Fruit fly (Drosophila melanogaster) whole organism, prepupa: ENCODE data around the gene CG9386.
A peak's percentile ranks its signal among the peaks of the same experiment; 100 is the strongest.

Experiments
- Blimp-1 ChIP-seq: fragments of 200-800 bp; sonication (Bioruptor generic); optimal IDR thresholded peaks from 3 replicates; lab custom pipeline; 2017; ENCODE audit warnings: missing biosample characterization, missing genetic modification characterization, mild to moderate bottlenecking, moderate library complexity, missing genetic modification reagents
- CG10631 ChIP-seq: fragments of 200-800 bp; sonication (Bioruptor generic); optimal IDR thresholded peaks from 2 replicates; lab custom pipeline; 2016; ENCODE audit warnings: missing biosample characterization, missing genetic modification characterization
- CG10669 ChIP-seq: fragments of 200-800 bp; sonication (Bioruptor generic); optimal IDR thresholded peaks from 3 replicates; lab custom pipeline; 2018; ENCODE audit warnings: missing biosample characterization, mild to moderate bottlenecking, missing genetic modification characterization, moderate library complexity
- CG11294 ChIP-seq: fragments of 200-800 bp; sonication (Bioruptor generic); IDR thresholded peaks from 2 replicates; pipeline ENCODE4 v1.3.6; 2022; ENCODE audit warnings: missing biosample characterization, missing genetic modification characterization
- CG11902 ChIP-seq: fragments of 200-800 bp; sonication (Bioruptor generic); optimal IDR thresholded peaks from 3 replicates; lab custom pipeline; 2016; ENCODE audit warnings: missing biosample characterization, missing genetic modification characterization
- CG15336 ChIP-seq: fragments of 200-800 bp; sonication (Bioruptor generic); IDR thresholded peaks from 2 replicates; pipeline ENCODE4 v1.3.6; 2022; ENCODE audit warnings: missing biosample characterization, missing genetic modification characterization
- CG1621 ChIP-seq: fragments of 200-800 bp; sonication (Bioruptor generic); optimal IDR thresholded peaks from 3 replicates; lab custom pipeline; 2018; ENCODE audit warnings: missing biosample characterization, mild to moderate bottlenecking, missing genetic modification characterization
- CG16779 ChIP-seq: fragments of 200-800 bp; sonication (Bioruptor generic); optimal IDR thresholded peaks from 3 replicates; lab custom pipeline; 2017; ENCODE audit warnings: missing biosample characterization, mild to moderate bottlenecking, missing genetic modification characterization
- CG3919 ChIP-seq: fragments of 200-800 bp; sonication (Bioruptor generic); optimal IDR thresholded peaks from 3 replicates; lab custom pipeline; 2016; ENCODE audit warnings: missing biosample characterization, missing genetic modification characterization
- CG4318 ChIP-seq: fragments of 200-800 bp; sonication (Bioruptor generic); optimal IDR thresholded peaks from 3 replicates; lab custom pipeline; 2017; ENCODE audit warnings: missing biosample characterization, mild to moderate bottlenecking, missing genetic modification characterization
- CG6792 ChIP-seq: fragments of 200-800 bp; sonication (Bioruptor generic); optimal IDR thresholded peaks from 3 replicates; lab custom pipeline; 2016; ENCODE audit warnings: missing biosample characterization, missing genetic modification characterization
- CG6808 ChIP-seq: fragments of 200-800 bp; sonication (Bioruptor generic); optimal IDR thresholded peaks from 3 replicates; lab custom pipeline; 2017; ENCODE audit warnings: missing biosample characterization, missing genetic modification characterization, mild to moderate bottlenecking, moderate library complexity, missing genetic modification reagents
- CG6854 ChIP-seq: fragments of 200-800 bp; sonication (Bioruptor generic); optimal IDR thresholded peaks from 2 replicates; lab custom pipeline; 2017; ENCODE audit warnings: missing biosample characterization, mild to moderate bottlenecking, missing genetic modification characterization
- CG7368 ChIP-seq: fragments of 200-800 bp; sonication (Bioruptor generic); optimal IDR thresholded peaks from 3 replicates; lab custom pipeline; 2016; ENCODE audit warnings: missing biosample characterization, missing genetic modification characterization
- CG8319 ChIP-seq: fragments of 200-800 bp; sonication (Bioruptor generic); optimal IDR thresholded peaks from 3 replicates; lab custom pipeline; 2016; ENCODE audit warnings: missing biosample characterization, missing genetic modification characterization
- CG9139 ChIP-seq: fragments of 200-800 bp; sonication (Bioruptor generic); optimal IDR thresholded peaks from 3 replicates; lab custom pipeline; 2017; ENCODE audit warnings: missing biosample characterization, mild to moderate bottlenecking, missing genetic modification characterization
- Eip75B ChIP-seq: fragments of 200-800 bp; sonication (Bioruptor generic); optimal IDR thresholded peaks from 3 replicates; lab custom pipeline; 2016; ENCODE audit warnings: missing biosample characterization, missing genetic modification characterization
- Eip78C ChIP-seq: fragments of 200-800 bp; sonication (Bioruptor generic); peaks from one replicate; lab custom pipeline; 2016; ENCODE audit warnings: missing biosample characterization, missing genetic modification characterization
- Eip93F ChIP-seq: fragments of 200-800 bp; sonication (Bioruptor generic); optimal IDR thresholded peaks from 2 replicates; lab custom pipeline; 2016; ENCODE audit warnings: missing biosample characterization, mild to moderate bottlenecking, missing genetic modification characterization
- Ets21C ChIP-seq: fragments of 200-800 bp; sonication (Bioruptor generic); optimal IDR thresholded peaks from 3 replicates; lab custom pipeline; 2016; ENCODE audit warnings: missing biosample characterization, missing genetic modification characterization
- Ets96B ChIP-seq: fragments of 200-800 bp; optimal IDR thresholded peaks from 2 replicates; lab custom pipeline; 2019; ENCODE audit warnings: missing biosample characterization, mild to moderate bottlenecking, missing genetic modification characterization, moderate library complexity
- Lpt ChIP-seq: fragments of 200-800 bp; sonication (Bioruptor generic); optimal IDR thresholded peaks from 3 replicates; lab custom pipeline; 2016; ENCODE audit warnings: missing biosample characterization, missing genetic modification characterization
- OdsH ChIP-seq: fragments of 200-800 bp; sonication (Bioruptor generic); optimal IDR thresholded peaks from 3 replicates; lab custom pipeline; 2016; ENCODE audit warnings: missing biosample characterization, missing genetic modification characterization
- Smox ChIP-seq: fragments of 200-800 bp; sonication (Bioruptor generic); optimal IDR thresholded peaks from 3 replicates; lab custom pipeline; 2016; ENCODE audit warnings: missing biosample characterization, missing genetic modification characterization
- Sox102F ChIP-seq: fragments of 200-800 bp; sonication (Bioruptor generic); optimal IDR thresholded peaks from 2 replicates; lab custom pipeline; 2016; ENCODE audit warnings: missing biosample characterization, mild to moderate bottlenecking, missing genetic modification characterization
- Sox14 ChIP-seq: fragments of 200-800 bp; sonication (Bioruptor generic); optimal IDR thresholded peaks from 3 replicates; lab custom pipeline; 2016; ENCODE audit warnings: missing biosample characterization, missing genetic modification characterization
- Sox15 ChIP-seq: fragments of 200-800 bp; sonication (Bioruptor generic); optimal IDR thresholded peaks from 3 replicates; lab custom pipeline; 2016; ENCODE audit warnings: missing biosample characterization, missing genetic modification characterization
- acj6 ChIP-seq: fragments of 200-800 bp; sonication (Bioruptor generic); optimal IDR thresholded peaks from 3 replicates; lab custom pipeline; 2016; ENCODE audit warnings: missing biosample characterization, missing genetic modification characterization
- dsx ChIP-seq: fragments of 200-800 bp; optimal IDR thresholded peaks from 3 replicates; lab custom pipeline; 2019; ENCODE audit warnings: missing biosample characterization, mild to moderate bottlenecking, missing genetic modification characterization, moderate library complexity; ENCODE audit not compliant: poor library complexity, severe bottlenecking
- eg ChIP-seq: fragments of 200-800 bp; sonication (Bioruptor generic); IDR thresholded peaks from 3 replicates; pipeline ENCODE4 v1.3.6; 2022; ENCODE audit warnings: missing biosample characterization, missing genetic modification characterization
- fd59A ChIP-seq: fragments of 200-800 bp; sonication (Bioruptor generic); optimal IDR thresholded peaks from 2 replicates; lab custom pipeline; 2017; ENCODE audit warnings: missing biosample characterization, mild to moderate bottlenecking, missing genetic modification characterization, missing genetic modification reagents
- fkh ChIP-seq: fragments of 200-800 bp; sonication (Bioruptor generic); optimal IDR thresholded peaks from 3 replicates; lab custom pipeline; 2017; ENCODE audit warnings: missing biosample characterization, mild to moderate bottlenecking, missing genetic modification characterization, moderate library complexity
- lz ChIP-seq: fragments of 200-800 bp; sonication (Bioruptor generic); optimal IDR thresholded peaks from 3 replicates; lab custom pipeline; 2016; ENCODE audit warnings: missing biosample characterization, missing genetic modification characterization
- pdm3 ChIP-seq: fragments of 200-800 bp; sonication (Bioruptor generic); optimal IDR thresholded peaks from 3 replicates; lab custom pipeline; 2016; ENCODE audit warnings: missing biosample characterization, missing genetic modification characterization
- salr ChIP-seq, 2 experiments: fragments of 200-800 bp; sonication (Bioruptor generic); optimal IDR thresholded peaks; 3 replicates each; lab custom pipeline; 2016 to 2018; ENCODE audit warnings: missing biosample characterization in 2 of 2, missing genetic modification characterization in 2 of 2, mild to moderate bottlenecking in 1 of 2
- ss ChIP-seq, 2 experiments: fragments of 200-800 bp; sonication (Bioruptor generic); optimal IDR thresholded peaks; 2 replicates in 1 of 2; 3 replicates in 1 of 2; lab custom pipeline; 2017 to 2018; ENCODE audit warnings: mild to moderate bottlenecking in 2 of 2, missing biosample characterization in 2 of 2, missing genetic modification characterization in 2 of 2, moderate library complexity in 1 of 2
- svp ChIP-seq: fragments of 200-800 bp; sonication (Bioruptor generic); peaks from one replicate; lab custom pipeline; 2016; ENCODE audit warnings: missing biosample characterization, missing genetic modification characterization
- topi ChIP-seq: fragments of 200-800 bp; sonication (Bioruptor generic); optimal IDR thresholded peaks from 3 replicates; lab custom pipeline; 2016; ENCODE audit warnings: missing biosample characterization, missing genetic modification characterization
- vri ChIP-seq: fragments of 200-800 bp; sonication (Bioruptor generic); optimal IDR thresholded peaks from 3 replicates; lab custom pipeline; 2016; ENCODE audit warnings: missing biosample characterization, mild to moderate bottlenecking, missing genetic modification characterization

Gene CG9386

dm6 chr3R:9548769-9549168 is 6.4 kb downstream of the CG9386 start:
- TF ChIP-seq fkh (GFP tag; lab: Kevin White, UChicago) = peak; percentile 22
- TF ChIP-seq topi (GFP tag; lab: Kevin White, UChicago) = no peak
- TF ChIP-seq CG7368 (GFP tag; lab: Kevin White, UChicago) = no peak
- no peak for TF ChIP-seq CG11294 (GFP tag; lab: Robert Waterston, UW)

dm6 chr3R:9546808-9547381 is 8.3 kb downstream of the CG9386 start:
- no peak for TF ChIP-seq CG6792 (GFP tag; lab: Kevin White, UChicago)
- TF ChIP-seq acj6 (GFP tag; lab: Kevin White, UChicago) = no peak
- no peak for TF ChIP-seq CG8319 (GFP tag; lab: Kevin White, UChicago)
- TF ChIP-seq eg = no peak
- TF ChIP-seq pdm3 (GFP tag; lab: Kevin White, UChicago) = no peak
- no peak for TF ChIP-seq OdsH (GFP tag; lab: Kevin White, UChicago)
- no peak for TF ChIP-seq CG10631
- TF ChIP-seq Sox102F (GFP tag; lab: Kevin White, UChicago) = no peak
- TF ChIP-seq CG6808 = no peak
- no peak for TF ChIP-seq CG11294 (GFP tag; lab: Robert Waterston, UW)
- TF ChIP-seq Ets21C = no peak
- TF ChIP-seq Sox15 = no peak
- no peak for TF ChIP-seq fkh (GFP tag; lab: Kevin White, UChicago)
- no peak for TF ChIP-seq Lpt (GFP tag; lab: Kevin White, UChicago)
- TF ChIP-seq vri (GFP tag; lab: Kevin White, UChicago) = no peak
- no peak for TF ChIP-seq CG1621 (tag; lab: Kevin White, UChicago)
- TF ChIP-seq fd59A (GFP tag; lab: Kevin White, UChicago) = no peak
- no peak for TF ChIP-seq CG16779 (tag; lab: Kevin White, UChicago)
- no peak for TF ChIP-seq ss (GFP tag; optimal IDR thresholded peaks at IDR 0.05; lab: Kevin White, UChicago)

dm6 chr3R:9543495-9544180 is 11.6 kb downstream of the CG9386 start:
- TF ChIP-seq CG8319 (GFP tag; lab: Kevin White, UChicago) (no peak), CG6808 (no peak), salr (GFP tag; optimal IDR thresholded peaks at IDR 0.05; lab: Kevin White, UChicago) (no peak)

dm6 chr3R:9534595-9535217 is 20.5 kb downstream of the CG9386 start:
- no peak for TF ChIP-seq CG16779 (tag; lab: Kevin White, UChicago)
- TF ChIP-seq dsx (GFP tag; lab: Kevin White, UChicago) = peak; percentile 63

- TF ChIP-seq Eip75B (peak; percentile 87), pdm3 (GFP tag; lab: Kevin White, UChicago) (peak; percentile 93), Sox15 (peak; percentile 81), Eip93F (GFP tag; lab: Kevin White, UChicago) (no peak), CG8319 (GFP tag; lab: Kevin White, UChicago) (peak; percentile 83), CG6792 (GFP tag; lab: Kevin White, UChicago) (peak; percentile 86), Blimp-1 (GFP tag; lab: Kevin White, UChicago) (peak; percentile 61), Eip78C (GFP tag; lab: Kevin White, UChicago) (peak; percentile 97), CG10631 (peak; percentile 91), Lpt (GFP tag; lab: Kevin White, UChicago) (peak; percentile 88), Ets96B (tag; lab: Kevin White, UChicago) (peak; percentile 84), CG15336 (GFP tag; lab: Robert Waterston, UW) (peak; percentile 94), fkh (GFP tag; lab: Kevin White, UChicago) (peak; percentile 21), acj6 (GFP tag; lab: Kevin White, UChicago) (peak; percentile 92), CG10669 (GFP tag; lab: Kevin White, UChicago) (peak; percentile 84), CG3919 (GFP tag; lab: Kevin White, UChicago) (peak; percentile 92), Sox14 (GFP tag; lab: Kevin White, UChicago) (peak; percentile 93), CG9139 (GFP tag; lab: Kevin White, UChicago) (no peak), CG6854 (no peak), salr (GFP tag; optimal IDR thresholded peaks at IDR 0.05; lab: Kevin White, UChicago) (peak; percentile 69 to 92), CG4318 (peak; percentile 85), svp (peak; percentile 90), CG11902 (peak; percentile 83), Smox (GFP tag; lab: Kevin White, UChicago) (peak; percentile 89), vri (GFP tag; lab: Kevin White, UChicago) (no peak), CG1621 (tag; lab: Kevin White, UChicago) (peak; percentile 79), lz (GFP tag; lab: Kevin White, UChicago) (peak; percentile 87)
These were observed 21.1 kb downstream of the CG9386 start for dm6 chr3R:9534125-9534496.
